Fruit fly (Drosophila melanogaster) whole organism, embryonic: ENCODE measurements around the gene Sec13.

Experiments
- Abd-B ChIP-seq: fragments of 200-800 bp; sonication (Bioruptor generic); optimal IDR thresholded peaks from 2 replicates; lab custom pipeline; 2018; ENCODE audit warnings: missing biosample characterization, mild to moderate bottlenecking, missing genetic modification characterization, moderate library complexity
- Ada2b ChIP-seq: fragments of 200-800 bp; sonication (Bioruptor generic); IDR thresholded peaks from 2 replicates; pipeline ENCODE4 v1.3.6; 2022; ENCODE audit warnings: missing biosample characterization, missing genetic modification characterization
- BEAF-32 ChIP-seq: fragments of 200-800 bp; sonication (Bioruptor generic); optimal IDR thresholded peaks from 3 replicates; lab custom pipeline; 2017; ENCODE audit warnings: missing biosample characterization, missing genetic modification characterization, mild to moderate bottlenecking, moderate library complexity, missing genetic modification reagents
- Blimp-1 ChIP-seq: fragments of 200-800 bp; sonication (Bioruptor generic); optimal IDR thresholded peaks from 3 replicates; lab custom pipeline; 2018; ENCODE audit warnings: missing biosample characterization, missing genetic modification characterization, mild to moderate bottlenecking, moderate library complexity, missing genetic modification reagents
- CG12299 ChIP-seq: fragments of 200-800 bp; sonication (Bioruptor generic); optimal IDR thresholded peaks from 2 replicates; lab custom pipeline; 2018; ENCODE audit warnings: missing biosample characterization, mild to moderate bottlenecking, missing genetic modification characterization
- CG1233 ChIP-seq: fragments of 200-800 bp; sonication (Bioruptor generic); optimal IDR thresholded peaks from 4 replicates; lab custom pipeline; 2018; ENCODE audit warnings: missing biosample characterization, mild to moderate bottlenecking, missing genetic modification characterization
- CG13624 ChIP-seq: fragments of 200-800 bp; sonication (Bioruptor generic); optimal IDR thresholded peaks from 2 replicates; lab custom pipeline; 2016; ENCODE audit warnings: missing biosample characterization, missing genetic modification characterization
- CG14710 ChIP-seq: fragments of 200-800 bp; sonication (Bioruptor generic); optimal IDR thresholded peaks from 3 replicates; lab custom pipeline; 2019; ENCODE audit warnings: missing biosample characterization, mild to moderate bottlenecking, missing genetic modification characterization, moderate library complexity
- CG18476 ChIP-seq: fragments of 200-800 bp; sonication (Bioruptor generic); optimal IDR thresholded peaks from 2 replicates; lab custom pipeline; 2016; ENCODE audit warnings: missing biosample characterization, mild to moderate bottlenecking, missing genetic modification characterization
- CG2129 ChIP-seq: fragments of 200-800 bp; sonication (Bioruptor generic); IDR thresholded peaks from 2 replicates; pipeline ENCODE4 v1.3.6; 2022; ENCODE audit warnings: missing biosample characterization, missing genetic modification characterization; ENCODE audit not compliant: partially characterized antibody
- CG3065 ChIP-seq: fragments of 200-800 bp; sonication (Bioruptor generic); optimal IDR thresholded peaks from 2 replicates; lab custom pipeline; 2016; ENCODE audit warnings: missing biosample characterization, missing genetic modification characterization
- CG31441 ChIP-seq: fragments of 200-800 bp; sonication (Bioruptor generic); IDR thresholded peaks from 2 replicates; pipeline ENCODE4 v1.3.6; 2022; ENCODE audit warnings: missing biosample characterization, missing genetic modification characterization
- CG4282 ChIP-seq: fragments of 200-800 bp; sonication (Bioruptor generic); optimal IDR thresholded peaks from 2 replicates; lab custom pipeline; 2016; ENCODE audit warnings: missing biosample characterization, missing genetic modification characterization
- CG6654 ChIP-seq: fragments of 200-800 bp; sonication (Bioruptor generic); optimal IDR thresholded peaks from 2 replicates; lab custom pipeline; 2017; ENCODE audit warnings: missing biosample characterization, mild to moderate bottlenecking, missing genetic modification characterization
- CG8388 ChIP-seq: fragments of 200-800 bp; sonication (Bioruptor generic); optimal IDR thresholded peaks from 2 replicates; lab custom pipeline; 2019; ENCODE audit warnings: missing biosample characterization, mild to moderate bottlenecking, missing genetic modification characterization, moderate library complexity
- CG8478 ChIP-seq: fragments of >200 bp; optimal IDR thresholded peaks from 2 replicates; lab custom pipeline; 2018
- CHES-1-like ChIP-seq: fragments of 200-800 bp; sonication (Bioruptor generic); optimal IDR thresholded peaks from 2 replicates; lab custom pipeline; 2016; ENCODE audit warnings: missing biosample characterization, missing genetic modification characterization
- Dad ChIP-seq: fragments of 200-800 bp; sonication (Bioruptor generic); optimal IDR thresholded peaks from 3 replicates; lab custom pipeline; 2016; ENCODE audit warnings: missing biosample characterization, missing genetic modification characterization
- Dek ChIP-seq: fragments of 200-800 bp; sonication (Bioruptor generic); optimal IDR thresholded peaks from 3 replicates; lab custom pipeline; 2019; ENCODE audit warnings: missing biosample characterization, mild to moderate bottlenecking, missing genetic modification characterization, moderate library complexity
- Dip3 ChIP-seq: fragments of 200-800 bp; sonication (Bioruptor generic); optimal IDR thresholded peaks from 3 replicates; lab custom pipeline; 2016; ENCODE audit warnings: missing biosample characterization, missing genetic modification characterization
- Ets97D ChIP-seq: fragments of 200-800 bp; sonication (Bioruptor generic); optimal IDR thresholded peaks from 3 replicates; lab custom pipeline; 2016; ENCODE audit warnings: missing biosample characterization, missing genetic modification characterization
- Hr3 ChIP-seq: fragments of 200-800 bp; sonication (Bioruptor generic); optimal IDR thresholded peaks from 3 replicates; lab custom pipeline; 2016; ENCODE audit warnings: missing biosample characterization, missing genetic modification characterization
- Hr39 ChIP-seq: fragments of >200 bp; optimal IDR thresholded peaks from 2 replicates; lab custom pipeline; 2017
- Hsf ChIP-seq: fragments of 200-800 bp; sonication (Bioruptor generic); optimal IDR thresholded peaks from 3 replicates; lab custom pipeline; 2016; ENCODE audit warnings: missing biosample characterization, missing genetic modification characterization
- MESR4 ChIP-seq: fragments of 200-800 bp; sonication (Bioruptor generic); optimal IDR thresholded peaks from 2 replicates; lab custom pipeline; 2018; ENCODE audit warnings: missing biosample characterization, mild to moderate bottlenecking, missing genetic modification characterization, moderate library complexity
- Nf-YC ChIP-seq: fragments of 200-800 bp; optimal IDR thresholded peaks from 3 replicates; lab custom pipeline; 2019; ENCODE audit warnings: missing biosample characterization, mild to moderate bottlenecking, missing genetic modification characterization, moderate library complexity
- Opbp ChIP-seq: fragments of 200-800 bp; sonication (Bioruptor generic); IDR thresholded peaks from 3 replicates; pipeline ENCODE4 v1.3.6; 2022; ENCODE audit warnings: missing biosample characterization, missing genetic modification characterization; ENCODE audit not compliant: partially characterized antibody
- Ravus ChIP-seq: fragments of 200-800 bp; sonication (Bioruptor generic); IDR thresholded peaks from 2 replicates; pipeline ENCODE4 v1.3.6; 2022; ENCODE audit warnings: missing biosample characterization, missing genetic modification characterization
- Sin3A ChIP-seq: fragments of >200 bp; optimal IDR thresholded peaks from 2 replicates; lab custom pipeline; 2018
- Ssrp ChIP-seq: fragments of 200-800 bp; sonication (Bioruptor generic); optimal IDR thresholded peaks from 2 replicates; lab custom pipeline; 2018; ENCODE audit warnings: missing biosample characterization, mild to moderate bottlenecking, missing genetic modification characterization, moderate library complexity
- ato ChIP-seq: fragments of 200-800 bp; sonication (Bioruptor generic); IDR thresholded peaks from 2 replicates; pipeline ENCODE4 v1.3.6; 2022; ENCODE audit warnings: missing biosample characterization, missing genetic modification characterization; ENCODE audit not compliant: partially characterized antibody
- bbx ChIP-seq: fragments of 200-800 bp; sonication (Bioruptor generic); IDR thresholded peaks from 2 replicates; pipeline ENCODE4 v1.3.6; 2022; ENCODE audit warnings: missing biosample characterization, missing genetic modification characterization; ENCODE audit not compliant: partially characterized antibody
- ci ChIP-seq: fragments of 200-800 bp; sonication (Bioruptor generic); IDR thresholded peaks from 3 replicates; pipeline ENCODE4 v1.3.6; 2022; ENCODE audit warnings: missing biosample characterization, missing genetic modification characterization
- crc ChIP-seq: fragments of 200-800 bp; sonication (Bioruptor generic); optimal IDR thresholded peaks from 2 replicates; lab custom pipeline; 2016; ENCODE audit warnings: missing biosample characterization, missing genetic modification characterization
- dan ChIP-seq: fragments of 200-800 bp; sonication (Bioruptor generic); IDR thresholded peaks from 2 replicates; pipeline ENCODE4 v1.3.6; 2022; ENCODE audit warnings: missing biosample characterization, missing genetic modification characterization
- dpn ChIP-seq, 2 experiments: fragments of 200-800 bp; sonication (Bioruptor generic); optimal IDR thresholded peaks; 3 replicates each; lab custom pipeline; 2016; ENCODE audit warnings: missing biosample characterization in 2 of 2, missing genetic modification characterization in 2 of 2
- ems ChIP-seq: fragments of 200-800 bp; sonication (Bioruptor generic); optimal IDR thresholded peaks from 3 replicates; lab custom pipeline; 2016; ENCODE audit warnings: missing biosample characterization, missing genetic modification characterization
- grau ChIP-seq: fragments of 200-800 bp; optimal IDR thresholded peaks from 3 replicates; lab custom pipeline; 2019; ENCODE audit warnings: missing biosample characterization, mild to moderate bottlenecking, missing genetic modification characterization, moderate library complexity
- lola ChIP-seq, 3 experiments: fragments of >200 bp in 2 of 3; fragments of 200-800 bp in 1 of 3; sonication (Bioruptor generic) in 1 of 3; optimal IDR thresholded peaks; 2 replicates each; lab custom pipeline; 2017 to 2019; ENCODE audit warnings: missing biosample characterization in 3 of 3, missing genetic modification characterization in 3 of 3, mild to moderate bottlenecking in 1 of 3, moderate library complexity in 1 of 3
- pho ChIP-seq: fragments of 200-800 bp; sonication (Bioruptor generic); optimal IDR thresholded peaks from 2 replicates; lab custom pipeline; 2016; ENCODE audit warnings: missing biosample characterization, missing genetic modification characterization
- phol ChIP-seq: fragments of 200-800 bp; sonication (Bioruptor generic); optimal IDR thresholded peaks from 3 replicates; lab custom pipeline; 2018; ENCODE audit warnings: missing biosample characterization, mild to moderate bottlenecking, missing genetic modification characterization, moderate library complexity
- pita ChIP-seq: fragments of 200-800 bp; sonication (Bioruptor generic); optimal IDR thresholded peaks from 2 replicates; lab custom pipeline; 2017; ENCODE audit warnings: missing biosample characterization, mild to moderate bottlenecking, missing genetic modification characterization
- salm ChIP-seq: fragments of 200-800 bp; sonication (Bioruptor generic); optimal IDR thresholded peaks from 2 replicates; lab custom pipeline; 2018; ENCODE audit warnings: missing biosample characterization, mild to moderate bottlenecking, missing genetic modification characterization
- seq ChIP-seq: fragments of 200-800 bp; sonication (Bioruptor generic); IDR thresholded peaks from 2 replicates; pipeline ENCODE4 v1.3.6; 2022; ENCODE audit warnings: missing biosample characterization, missing genetic modification characterization
- slp2 ChIP-seq: fragments of 200-800 bp; sonication (Bioruptor generic); optimal IDR thresholded peaks from 2 replicates; lab custom pipeline; 2016; ENCODE audit warnings: missing biosample characterization, missing genetic modification characterization
- stc ChIP-seq: fragments of 200-800 bp; sonication (Bioruptor generic); IDR thresholded peaks from 2 replicates; pipeline ENCODE4 v1.3.6; 2022; ENCODE audit warnings: missing biosample characterization, missing genetic modification characterization
- tll ChIP-seq, 2 experiments: fragments of 200-800 bp in 1 of 2; fragments of >200 bp in 1 of 2; sonication (Bioruptor generic) in 1 of 2; optimal IDR thresholded peaks; 2 replicates each; lab custom pipeline; 2017 to 2019; ENCODE audit warnings: missing biosample characterization in 2 of 2, missing genetic modification characterization in 2 of 2, mild to moderate bottlenecking in 1 of 2, moderate library complexity in 1 of 2
- toy ChIP-seq: fragments of 200-800 bp; sonication (Bioruptor generic); IDR thresholded peaks from 2 replicates; pipeline ENCODE4 v1.3.6; 2022; ENCODE audit warnings: missing biosample characterization, missing genetic modification characterization
- z ChIP-seq: fragments of 200-800 bp; sonication (Bioruptor generic); IDR thresholded peaks from 3 replicates; pipeline ENCODE4 v1.3.6; 2022; ENCODE audit warnings: missing biosample characterization, missing genetic modification characterization
- zen ChIP-seq: fragments of 200-800 bp; sonication (Bioruptor generic); optimal IDR thresholded peaks from 3 replicates; lab custom pipeline; 2018; ENCODE audit warnings: missing biosample characterization, mild to moderate bottlenecking, missing genetic modification characterization, moderate library complexity
- zfh1 ChIP-seq: fragments of 200-800 bp; sonication (Bioruptor generic); IDR thresholded peaks from 3 replicates; pipeline ENCODE4 v1.3.6; 2022; ENCODE audit warnings: missing biosample characterization, missing genetic modification characterization

The Sec13 gene

dm6 chr3R:23346893-23347396 is 9.1 kb upstream of the Sec13 start (continued):
- TF ChIP-seq grau (tag; lab: Kevin White, UChicago) (peak; percentile 57), Abd-B (GFP tag; lab: Kevin White, UChicago) (peak; percentile 47), Opbp (GFP tag; lab: Robert Waterston, UW) (no peak; the same call in 2 of the 3 replicates), zen (peak; percentile 25), Dip3 (GFP tag; lab: Kevin White, UChicago) (no peak), bbx (no peak), CG13624 (GFP tag; lab: Kevin White, UChicago) (no peak), toy (no peak), CG14710 (tag; lab: Kevin White, UChicago) (peak; percentile 63), Blimp-1 (peak; percentile 55), CG8478 (lab: Kevin White, UChicago) (no peak), Ssrp (tag; lab: Kevin White, UChicago) (peak; percentile 59), Ravus (GFP tag; lab: Robert Waterston, UW) (no peak), slp2 (GFP tag; lab: Kevin White, UChicago) (no peak), crc (GFP tag; lab: Kevin White, UChicago) (no peak), pho (no peak), dan (GFP tag; lab: Robert Waterston, UW) (no peak), Ada2b (GFP tag; lab: Robert Waterston, UW) (peak; percentile 47), z (GFP tag; lab: Robert Waterston, UW) (no peak), lola (GFP tag; optimal IDR thresholded peaks at IDR 0.05; lab: Kevin White, UChicago) (peak in 1 of 3 experiments; percentile 67), CG18476 (GFP tag; lab: Kevin White, UChicago) (no peak), Dek (peak; percentile 14), CG3065 (GFP tag; lab: Kevin White, UChicago) (no peak), salm (no peak), stc (GFP tag; lab: Robert Waterston, UW) (0 out of 2 replicates have a peak, but pooled peaks have one; percentile 44), ato (no peak), seq (GFP tag; lab: Robert Waterston, UW) (no peak), Hr39 (lab: Kevin White, UChicago) (no peak), CG1233 (GFP tag; lab: Kevin White, UChicago) (peak; percentile 33), CG8388 (GFP tag; lab: Kevin White, UChicago) (peak; percentile 51), CG6654 (no peak), CHES-1-like (GFP tag; lab: Kevin White, UChicago) (no peak), ci (GFP tag; lab: Robert Waterston, UW) (peak; percentile 71), BEAF-32 (GFP tag; lab: Kevin White, UChicago) (no peak), CG4282 (GFP tag; lab: Kevin White, UChicago) (peak; percentile 4), CG12299 (tag; lab: Kevin White, UChicago) (no peak), ems (GFP tag; lab: Kevin White, UChicago) (peak; percentile 11), dpn (GFP tag; optimal IDR thresholded peaks at IDR 0.05; lab: Kevin White, UChicago) (peak in 1 of 2 experiments; percentile 20), CG31441 (GFP tag; lab: Robert Waterston, UW) (peak; percentile 78), zfh1 (peak; percentile 69; the same call in 2 of the 3 replicates), Ets97D (GFP tag; lab: Kevin White, UChicago) (no peak), tll (GFP tag; optimal IDR thresholded peaks at IDR 0.05; lab: Kevin White, UChicago) (peak in 1 of 2 experiments; percentile 21), Dad (no peak), Hsf (no peak), pita (GFP tag; lab: Kevin White, UChicago) (no peak), MESR4 (GFP tag; lab: Kevin White, UChicago) (no peak), phol (tag; lab: Kevin White, UChicago) (peak; percentile 64), Sin3A (lab: Kevin White, UChicago) (no peak), Hr3 (GFP tag; lab: Kevin White, UChicago) (peak; percentile 36), CG2129 (GFP tag; lab: Robert Waterston, UW) (no peak), Nf-YC (tag; lab: Kevin White, UChicago) (peak; percentile 46)
